Worm (Caenorhabditis elegans) whole organism, L2 larva: Measurements from ENCODE around the gene fbxb-54.

Experiments
- C34F6.9 ChIP-seq: fragments of 150-350 bp; optimal IDR thresholded peaks from 2 replicates; lab custom pipeline; 2014; ENCODE audit warnings: missing biosample characterization, missing genetic modification characterization
- F13H6.1 ChIP-seq: sonication (generic microtip); optimal IDR thresholded peaks from 2 replicates; lab custom pipeline; 2016; ENCODE audit warnings: missing genetic modification characterization, missing compliant biosample characterization
- R02D3.7 ChIP-seq: fragments of 150-350 bp; optimal IDR thresholded peaks from 2 replicates; lab custom pipeline; 2014; ENCODE audit warnings: missing biosample characterization, missing genetic modification characterization
- Y55F3AM.14 ChIP-seq: fragments of 200-800 bp; sonication (Bioruptor generic); optimal IDR thresholded peaks from 2 replicates; lab custom pipeline; 2018; ENCODE audit warnings: mild to moderate bottlenecking, missing genetic modification characterization, missing compliant biosample characterization
- ZK546.5 ChIP-seq: sonication (generic microtip); optimal IDR thresholded peaks from 2 replicates; lab custom pipeline; 2017; ENCODE audit warnings: missing biosample characterization, missing genetic modification characterization
- alr-1 ChIP-seq: fragments of 150-350 bp; optimal IDR thresholded peaks from 2 replicates; lab custom pipeline; 2014; ENCODE audit warnings: missing biosample characterization, missing genetic modification characterization
- aly-2 ChIP-seq: fragments of 150-350 bp; optimal IDR thresholded peaks from 2 replicates; lab custom pipeline; 2014; ENCODE audit warnings: missing biosample characterization, missing genetic modification characterization
- ama-1 ChIP-seq: fragments of 150-350 bp; optimal IDR thresholded peaks from 2 replicates; lab custom pipeline; 2018; ENCODE audit warnings: inconsistent platforms
- ceh-16 ChIP-seq: fragments of 150-350 bp; optimal IDR thresholded peaks from 2 replicates; lab custom pipeline; 2014; ENCODE audit warnings: missing biosample characterization, missing genetic modification characterization
- ceh-82 ChIP-seq: fragments of 150-350 bp; optimal IDR thresholded peaks from 2 replicates; lab custom pipeline; 2014; ENCODE audit warnings: missing biosample characterization, missing genetic modification characterization
- crh-2 ChIP-seq: sonication (generic microtip); optimal IDR thresholded peaks from 2 replicates; lab custom pipeline; 2017; ENCODE audit warnings: missing biosample characterization, missing genetic modification characterization
- dmd-4 ChIP-seq: sonication (generic microtip); optimal IDR thresholded peaks from 2 replicates; lab custom pipeline; 2017; ENCODE audit warnings: missing biosample characterization, missing genetic modification characterization
- egl-27 ChIP-seq: sonication (generic microtip); optimal IDR thresholded peaks from 3 replicates; lab custom pipeline; 2017; ENCODE audit warnings: missing biosample characterization, missing genetic modification reagents, missing genetic modification characterization
- elt-1 ChIP-seq: fragments of 150-350 bp; optimal IDR thresholded peaks from 2 replicates; lab custom pipeline; 2014; ENCODE audit warnings: missing biosample characterization, missing genetic modification characterization
- elt-3 ChIP-seq: sonication (generic microtip); optimal IDR thresholded peaks from 2 replicates; lab custom pipeline; 2017; ENCODE audit warnings: missing biosample characterization, missing genetic modification characterization
- gmeb-1 ChIP-seq: fragments of 150-350 bp; optimal IDR thresholded peaks from 2 replicates; lab custom pipeline; 2014; ENCODE audit warnings: missing biosample characterization, missing genetic modification characterization
- lin-11 ChIP-seq: fragments of 150-350 bp; sonication (generic microtip); optimal IDR thresholded peaks from 2 replicates; lab custom pipeline; 2014; ENCODE audit warnings: missing biosample characterization, missing genetic modification characterization, inconsistent platforms, mixed read lengths
- lin-13 ChIP-seq: fragments of 150-350 bp; optimal IDR thresholded peaks from 2 replicates; lab custom pipeline; 2014; ENCODE audit warnings: missing biosample characterization, missing genetic modification reagents, missing genetic modification characterization
- lsy-2 ChIP-seq, 2 experiments: fragments of 150-350 bp in 1 of 2; sonication (generic microtip) in 1 of 2; optimal IDR thresholded peaks; 2 replicates each; lab custom pipeline; 2014 to 2017; ENCODE audit warnings: missing biosample characterization in 2 of 2, missing genetic modification characterization in 2 of 2
- mab-5 ChIP-seq: fragments of 150-350 bp; optimal IDR thresholded peaks from 2 replicates; lab custom pipeline; 2014; ENCODE audit warnings: missing biosample characterization, missing genetic modification characterization
- mbf-1 ChIP-seq: sonication (generic microtip); optimal IDR thresholded peaks from 2 replicates; lab custom pipeline; 2017; ENCODE audit warnings: missing biosample characterization, missing genetic modification characterization
- mdl-1 ChIP-seq, 2 experiments: fragments of 150-350 bp in 1 of 2; sonication (generic microtip) in 1 of 2; optimal IDR thresholded peaks; 2 replicates each; lab custom pipeline; 2017; ENCODE audit warnings: missing biosample characterization in 2 of 2, missing genetic modification characterization in 2 of 2
- nhr-11 ChIP-seq: fragments of 150-350 bp; optimal IDR thresholded peaks from 2 replicates; lab custom pipeline; 2014; ENCODE audit warnings: missing biosample characterization, missing genetic modification characterization
- nhr-12 ChIP-seq: fragments of 150-350 bp; optimal IDR thresholded peaks from 2 replicates; lab custom pipeline; 2014; ENCODE audit warnings: missing biosample characterization, missing genetic modification characterization
- nhr-21 ChIP-seq: fragments of 150-350 bp; optimal IDR thresholded peaks from 2 replicates; lab custom pipeline; 2014; ENCODE audit warnings: missing biosample characterization, missing genetic modification characterization
- nhr-237 ChIP-seq: fragments of 150-350 bp; optimal IDR thresholded peaks from 2 replicates; lab custom pipeline; 2014; ENCODE audit warnings: missing biosample characterization, missing genetic modification characterization
- nhr-25 ChIP-seq: fragments of 150-350 bp; sonication (generic microtip); optimal IDR thresholded peaks from 3 replicates; lab custom pipeline; 2014; ENCODE audit warnings: missing biosample characterization, missing genetic modification characterization
- nhr-77 ChIP-seq: fragments of 150-350 bp; optimal IDR thresholded peaks from 2 replicates; lab custom pipeline; 2014; ENCODE audit warnings: missing biosample characterization, missing genetic modification characterization
- peb-1 ChIP-seq: fragments of 150-350 bp; optimal IDR thresholded peaks from 2 replicates; lab custom pipeline; 2014; ENCODE audit warnings: missing biosample characterization, missing genetic modification characterization
- skn-1 ChIP-seq: sonication (generic microtip); optimal IDR thresholded peaks from 2 replicates; lab custom pipeline; 2017; ENCODE audit warnings: missing biosample characterization, missing genetic modification characterization
- sma-3 ChIP-seq: sonication (generic microtip); optimal IDR thresholded peaks from 2 replicates; lab custom pipeline; 2016; ENCODE audit warnings: missing genetic modification reagents, missing genetic modification characterization, missing compliant biosample characterization
- sma-9 ChIP-seq, 2 experiments: fragments of 150-350 bp in 1 of 2; sonication (generic microtip) in 1 of 2; optimal IDR thresholded peaks; 2 replicates each; lab custom pipeline; 2014 to 2016; ENCODE audit warnings: missing genetic modification characterization in 2 of 2, mild to moderate bottlenecking in 1 of 2, missing biosample characterization in 1 of 2, missing compliant biosample characterization in 1 of 2, missing genetic modification reagents in 1 of 2, moderate library complexity in 1 of 2
- unc-62 ChIP-seq: fragments of 150-350 bp; optimal IDR thresholded peaks from 2 replicates; lab custom pipeline; 2014; ENCODE audit warnings: missing biosample characterization, missing genetic modification reagents, missing genetic modification characterization
- zag-1 ChIP-seq: fragments of 150-350 bp; optimal IDR thresholded peaks from 2 replicates; lab custom pipeline; 2014; ENCODE audit warnings: missing biosample characterization, missing genetic modification characterization
- ztf-1 ChIP-seq: fragments of 200-800 bp; sonication (Bioruptor generic); conservative IDR thresholded peaks from 2 replicates; pipeline ENCODE4 v1.3.6; 2022; ENCODE audit warnings: missing genetic modification characterization, missing compliant biosample characterization
- ztf-11 ChIP-seq: sonication (generic microtip); optimal IDR thresholded peaks from 2 replicates; lab custom pipeline; 2017; ENCODE audit warnings: missing biosample characterization, missing genetic modification characterization

fbxb-54 gene

DNA sequence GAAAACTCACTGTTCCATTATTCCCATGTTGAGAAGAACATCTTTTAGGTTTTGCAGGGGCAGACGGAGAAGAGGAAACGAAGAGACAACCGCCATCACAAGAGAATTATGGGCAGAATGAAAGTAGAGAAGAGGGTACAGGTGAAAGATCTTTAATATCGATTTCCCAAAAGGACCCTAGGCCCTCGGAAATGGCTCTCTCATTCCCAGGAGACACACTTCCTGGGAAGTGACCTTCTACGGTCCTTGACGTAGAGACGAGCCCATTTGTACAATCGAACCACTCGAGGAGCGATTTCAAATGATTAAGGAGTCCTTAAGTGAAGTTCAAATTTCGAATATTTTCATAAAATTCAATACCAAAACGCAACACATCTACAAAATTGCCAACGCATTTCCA lies 14.9 kb upstream of the fbxb-54 start, which contains the start of gene fbxb-46:
Gene fbxb-46, minus strand, starts transcription at position 101 of the 400 bp plus-strand sequence.
- TF ChIP-seq zag-1 (tag; lab: Kevin White, UChicago) (no peak), ztf-11 (tag; lab: Kevin White, UChicago) (no peak), ztf-1 (no peak), egl-27 (no peak), aly-2 (tag; lab: Kevin White, UChicago) (no peak), lsy-2 (tag; optimal IDR thresholded peaks at IDR 0.05; lab: Kevin White, UChicago) (no peak), alr-1 (no peak), elt-1 (tag; lab: Kevin White, UChicago) (no peak), gmeb-1 (tag; lab: Kevin White, UChicago) (no peak), ZK546.5 (tag; lab: Kevin White, UChicago) (no peak), mab-5 (tag; lab: Kevin White, UChicago) (no peak), C34F6.9 (tag; lab: Kevin White, UChicago) (no peak), nhr-11 (no peak), unc-62 (GFP tag; lab: Kevin White, UChicago) (no peak), nhr-25 (tag; lab: Kevin White, UChicago) (no peak), ceh-82 (tag; lab: Kevin White, UChicago) (no peak), nhr-237 (no peak), mbf-1 (tag; lab: Kevin White, UChicago) (no peak)

DNA sequence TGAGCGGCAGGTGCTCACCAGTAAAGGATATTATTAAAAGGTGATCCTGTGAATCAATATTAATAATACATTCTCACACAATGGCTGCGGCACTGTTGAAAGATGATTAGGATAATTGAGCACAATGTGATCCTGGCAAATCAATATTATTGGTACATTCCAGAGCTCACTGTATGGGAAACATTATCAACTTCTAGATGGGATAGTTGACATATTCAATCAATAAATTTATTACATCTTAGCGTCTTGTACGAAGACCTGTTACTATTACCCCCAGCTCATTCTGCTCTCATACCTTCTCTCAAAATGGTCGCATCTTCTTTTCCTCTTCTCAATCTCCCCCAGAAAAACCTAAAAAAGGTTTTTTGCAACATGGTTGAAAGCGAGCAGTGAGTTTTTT lies 12.1 kb upstream of the fbxb-54 start, which contains the start of gene fbxb-49:
Gene fbxb-49, plus strand, starts transcription at position 301 of the 400 bp plus-strand sequence.
- TF ChIP-seq nhr-21 (tag; lab: Kevin White, UChicago) (no peak), mdl-1 (tag; optimal IDR thresholded peaks at IDR 0.05; lab: Kevin White, UChicago) (no peak), sma-9 (GFP tag; optimal IDR thresholded peaks at IDR 0.05; lab: Kevin White, UChicago) (no peak), sma-9 (tag; optimal IDR thresholded peaks at IDR 0.05; lab: Kevin White, UChicago) (no peak), nhr-237 (no peak), mbf-1 (tag; lab: Kevin White, UChicago) (no peak), aly-2 (tag; lab: Kevin White, UChicago) (no peak), lin-11 (tag; lab: Kevin White, UChicago) (no peak), F13H6.1 (tag; lab: Kevin White, UChicago) (no peak), skn-1 (tag; lab: Kevin White, UChicago) (no peak), lin-13 (GFP tag; lab: Kevin White, UChicago) (no peak), peb-1 (no peak), nhr-11 (no peak), R02D3.7 (tag; lab: Kevin White, UChicago) (no peak), sma-3 (no peak)

DNA sequence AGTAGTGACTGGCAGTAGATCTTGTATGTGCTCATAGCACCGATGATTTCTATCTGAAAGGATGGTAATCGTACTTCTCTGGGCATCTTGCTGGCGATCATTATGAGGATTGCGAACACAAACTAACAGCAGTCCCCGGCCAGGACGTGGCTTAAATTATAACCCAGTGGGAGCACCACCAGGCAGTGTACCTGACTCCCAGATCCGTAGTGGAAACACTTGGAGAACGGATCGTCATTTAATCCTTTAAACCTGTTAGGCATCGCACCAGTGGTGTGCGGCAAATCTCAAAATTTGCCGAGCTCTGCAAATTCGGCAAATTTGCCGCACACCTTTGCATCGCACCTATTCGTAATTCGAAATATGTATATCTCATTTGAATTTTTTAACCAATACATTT lies 11.5 kb upstream of the fbxb-54 start, which contains the start of gene K05F6.8:
Gene K05F6.8, minus strand, starts transcription at position 101 of the 400 bp plus-strand sequence.
- TF ChIP-seq nhr-11 (no peak), Y55F3AM.14 (no peak), crh-2 (tag; lab: Kevin White, UChicago) (no peak), dmd-4 (no peak)

DNA sequence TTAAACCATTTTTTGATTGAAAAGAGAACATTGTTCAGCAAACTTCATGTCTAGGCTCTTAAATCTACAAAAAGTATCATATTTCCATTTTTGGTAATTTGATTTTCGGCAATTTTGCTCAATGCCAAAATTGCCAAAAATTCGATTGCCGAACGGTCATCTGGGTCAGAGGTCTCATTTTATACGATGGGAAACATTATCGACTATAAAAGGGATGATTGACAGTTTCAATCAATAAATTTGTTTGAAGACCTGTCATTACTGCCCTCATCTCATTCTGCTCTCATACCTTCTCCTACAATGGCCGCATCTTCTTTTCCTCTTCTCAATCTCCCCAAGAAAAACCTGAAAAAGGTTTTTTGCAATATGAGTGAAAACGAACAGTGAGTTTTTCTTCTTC lies 5.7 kb upstream of the fbxb-54 start, which contains the start of gene K05F6.14:
Gene K05F6.14, plus strand, starts transcription at position 301 of the 400 bp plus-strand sequence.
- TF ChIP-seq ztf-11 (tag; lab: Kevin White, UChicago), result no peak
- TF ChIP-seq gmeb-1 (tag; lab: Kevin White, UChicago), result no peak
- no peak for TF ChIP-seq egl-27
- no peak for TF ChIP-seq sma-3
- TF ChIP-seq ama-1 (lab: Kevin White, UChicago), result no peak
- no peak for TF ChIP-seq nhr-77 (tag; lab: Kevin White, UChicago)
- no peak for TF ChIP-seq ceh-82 (tag; lab: Kevin White, UChicago)

DNA sequence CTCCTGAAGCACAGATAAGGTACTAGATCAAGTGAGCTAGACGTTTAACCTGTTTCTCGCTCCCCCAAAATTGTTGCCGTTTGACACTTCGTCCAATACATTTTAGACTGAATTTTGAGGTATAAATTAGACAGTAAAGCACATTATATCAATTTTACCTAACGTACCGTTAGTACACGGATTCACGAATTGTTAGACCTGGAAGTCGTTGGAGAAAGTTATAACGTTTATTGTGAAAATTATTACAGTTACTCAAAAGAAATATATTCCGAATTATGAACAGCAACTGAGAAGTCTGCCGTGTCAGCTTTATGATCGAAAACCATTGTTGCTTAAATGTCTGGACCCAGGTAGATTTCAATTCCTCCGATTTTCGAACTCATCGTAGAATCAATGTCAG lies 4.7 kb upstream of the fbxb-54 start:
- TF ChIP-seq mdl-1 (tag; optimal IDR thresholded peaks at IDR 0.05; lab: Kevin White, UChicago), result no peak

DNA sequence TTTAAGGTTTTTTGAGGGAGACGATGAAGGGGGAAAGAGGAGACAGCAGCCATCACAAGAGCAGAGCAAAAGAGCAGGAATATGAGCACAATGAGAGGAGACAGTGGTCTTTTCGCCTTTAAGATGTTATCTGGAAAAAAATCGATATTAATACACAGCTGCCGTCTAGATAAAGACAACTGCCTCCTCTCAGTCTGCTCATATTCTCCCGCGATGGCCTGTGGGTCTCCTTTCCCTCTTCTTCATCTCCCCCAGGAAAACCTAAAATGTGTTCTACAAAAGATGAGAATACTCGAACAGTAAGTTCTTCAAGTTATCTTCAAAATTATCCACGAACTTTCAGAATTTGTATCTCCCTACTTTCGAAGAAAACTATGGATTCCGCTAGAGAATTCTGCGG lies 5.6 kb downstream of the fbxb-54 start, which contains the start of the genes fbxb-52 and fbxb-51:
Gene fbxb-52, minus strand, starts transcription at position 101 of the 400 bp plus-strand sequence.
Gene fbxb-51, plus strand, starts transcription at position 212 of the 400 bp plus-strand sequence.
- TF ChIP-seq sma-9 (GFP tag; optimal IDR thresholded peaks at IDR 0.05; lab: Kevin White, UChicago), result no peak
- TF ChIP-seq sma-9 (tag; optimal IDR thresholded peaks at IDR 0.05; lab: Kevin White, UChicago), result no peak
- TF ChIP-seq nhr-12 (tag; lab: Kevin White, UChicago), result no peak
- no peak for TF ChIP-seq nhr-237
- TF ChIP-seq elt-3 (tag; lab: Kevin White, UChicago), result no peak
- no peak for TF ChIP-seq skn-1 (tag; lab: Kevin White, UChicago)
- TF ChIP-seq ama-1 (lab: Kevin White, UChicago), result no peak
- TF ChIP-seq ceh-16 (tag; lab: Kevin White, UChicago), result no peak
